Fruit fly (Drosophila melanogaster): ENCODE data around the gene CG14562.

CG14562 gene

DNA sequence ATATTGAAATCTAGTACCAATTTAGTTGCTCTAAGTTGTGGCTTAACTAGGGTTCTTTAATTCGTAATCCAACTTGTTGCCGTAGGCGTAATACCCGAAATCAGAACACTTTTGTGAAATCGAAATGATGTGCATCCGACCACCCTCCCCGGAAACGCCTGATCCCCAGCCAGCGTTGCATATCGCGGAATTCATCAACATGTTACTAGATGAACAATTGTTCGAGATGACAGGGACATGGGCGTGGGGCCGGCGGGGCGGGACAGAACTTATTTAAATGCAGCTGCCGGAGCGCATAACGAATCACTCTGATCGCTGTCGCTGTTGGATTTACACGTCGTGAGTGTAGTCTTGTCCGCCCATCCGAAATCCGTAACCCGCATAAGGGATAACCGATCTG, 42.9 kb downstream of the CG14562 start, which contains the start of gene Act79B:
Gene Act79B, plus strand, starts transcription at position 301 of the 400 bp plus-strand sequence.
- TF ChIP-seq CG8319 (GFP tag; optimal IDR thresholded peaks at IDR 0.05): no peak
- TF ChIP-seq svp (GFP tag): peak; percentile 22

DNA sequence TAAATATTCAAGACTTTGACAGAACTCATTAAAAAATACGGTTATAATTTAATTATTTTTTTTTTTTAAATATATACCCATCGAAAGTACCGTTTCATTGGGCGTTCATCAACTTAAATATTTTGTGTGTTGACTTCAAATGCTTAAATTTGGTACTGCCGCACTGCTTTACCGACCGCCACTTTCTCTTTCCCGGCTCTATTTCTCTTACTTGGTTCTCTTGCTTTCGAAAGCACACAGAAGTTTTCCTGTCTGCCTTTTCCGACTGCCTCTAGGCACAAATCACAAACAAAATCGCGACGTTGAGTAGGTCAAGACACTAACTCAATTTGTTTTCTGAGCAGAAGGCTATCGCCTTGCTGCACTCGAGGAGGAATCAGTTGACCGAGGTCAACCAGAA, 52.0 kb downstream of the CG14562 start:
- TF ChIP-seq Hr39 (GFP tag; optimal IDR thresholded peaks at IDR 0.05): no peak
